Worm (Caenorhabditis elegans): ENCODE data around the gene his-60.

his-60 gene

DNA sequence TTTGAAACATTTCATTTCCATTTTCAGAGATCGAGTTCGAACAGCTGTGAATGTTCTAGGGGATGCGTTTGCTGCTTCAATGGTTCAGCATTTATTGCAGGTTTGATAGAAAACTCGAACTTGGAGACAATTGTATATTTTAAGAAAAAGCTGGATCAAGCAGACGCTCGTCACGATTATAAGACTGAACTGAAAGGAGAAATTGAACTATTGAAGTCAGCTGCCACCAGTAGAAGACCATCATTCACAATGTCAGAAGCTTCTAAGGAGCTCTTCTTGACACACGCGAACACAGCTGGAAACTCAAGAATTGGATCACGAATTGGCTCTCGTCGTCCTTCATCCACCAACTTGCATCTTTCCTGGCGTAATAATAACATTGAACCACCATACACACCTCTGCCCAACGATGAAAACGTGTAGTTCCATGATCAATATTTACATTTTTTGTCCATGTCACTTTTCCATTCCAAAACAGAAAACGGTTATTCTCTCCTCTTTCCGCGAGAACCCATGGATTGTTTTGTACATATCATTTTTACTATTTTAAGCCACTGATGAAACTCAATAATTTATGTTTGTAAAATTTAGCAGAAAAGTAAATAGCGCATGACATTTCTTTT, 18.2 kb upstream of the his-60 start:
- TF ChIP-seq Y53F4B.3 (GFP tag; IDR thresholded peaks at IDR 0.05), result no peak
- no peak for TF ChIP-seq ets-4 (GFP tag; optimal IDR thresholded peaks at IDR 0.05)
- peak; percentile 68 for TF ChIP-seq T26A5.8 (tag; optimal IDR thresholded peaks at IDR 0.05)
- TF ChIP-seq egl-18 (GFP tag; IDR thresholded peaks at IDR 0.05), result no peak
- TF ChIP-seq aptf-3 (GFP tag; IDR thresholded peaks at IDR 0.05), result no peak
- TF ChIP-seq rcor-1 (GFP tag; IDR thresholded peaks at IDR 0.05), result peak; percentile 24
- no peak for TF ChIP-seq akir-1 (GFP tag; optimal IDR thresholded peaks at IDR 0.05)
- TF ChIP-seq F39B2.1 (GFP tag; IDR thresholded peaks at IDR 0.05), result 0 out of 2 replicates have a peak, but pooled peaks have one; percentile 40
- TF ChIP-seq nhr-90 (tag; optimal IDR thresholded peaks at IDR 0.05), result peak; percentile 38
- no peak for TF ChIP-seq ceh-91 (GFP tag; IDR thresholded peaks at IDR 0.05)
- TF ChIP-seq aptf-2 (GFP tag; conservative IDR thresholded peaks at IDR 0.05), result no peak
- no peak for TF ChIP-seq cebp-1 (GFP tag; IDR thresholded peaks at IDR 0.05)
- TF ChIP-seq cebp-1 (tag; optimal IDR thresholded peaks at IDR 0.05), result peak; percentile 65
- TF ChIP-seq pbrm-1 (GFP tag; IDR thresholded peaks at IDR 0.05), result peak; percentile 61; the same call in 1 of the 2 replicates
- TF ChIP-seq ztf-22 (GFP tag; optimal IDR thresholded peaks at IDR 0.05), result peak; percentile 70
- TF ChIP-seq dox-1 (GFP tag; IDR thresholded peaks at IDR 0.05), result no peak
- peak; percentile 50 for TF ChIP-seq attf-6 (GFP tag; IDR thresholded peaks at IDR 0.05)
- peak; percentile 1 for TF ChIP-seq attf-5 (GFP tag; optimal IDR thresholded peaks at IDR 0.05)
- TF ChIP-seq D2030.7 (GFP tag; IDR thresholded peaks at IDR 0.05), result peak; percentile 34; the same call in 1 of the 2 replicates
- no peak for TF ChIP-seq zim-3 (tag; optimal IDR thresholded peaks at IDR 0.05)
- no peak for TF ChIP-seq ccch-3 (GFP tag; optimal IDR thresholded peaks at IDR 0.05)
- no peak for TF ChIP-seq dpff-1 (tag; optimal IDR thresholded peaks at IDR 0.05)
- peak; percentile 35 for TF ChIP-seq lin-40 (tag; optimal IDR thresholded peaks at IDR 0.05)
- peak; percentile 19; the same call in 1 of the 2 replicates for TF ChIP-seq lir-1 (GFP tag; conservative IDR thresholded peaks at IDR 0.05)
- peak; percentile 67 for TF ChIP-seq hsf-1 (GFP tag; IDR thresholded peaks at IDR 0.05)
- no peak for TF ChIP-seq zfh-2 (GFP tag; conservative IDR thresholded peaks at IDR 0.05)
- no peak for TF ChIP-seq xnd-1 (tag; optimal IDR thresholded peaks at IDR 0.05)
- peak; percentile 36 for TF ChIP-seq pha-4 (tag; optimal IDR thresholded peaks at IDR 0.05)
- no peak for TF ChIP-seq B0261.1 (tag; optimal IDR thresholded peaks at IDR 0.05)
- TF ChIP-seq athp-1 (tag; optimal IDR thresholded peaks at IDR 0.05), result peak; percentile 52
- no peak for TF ChIP-seq nfya-2 (GFP tag; IDR thresholded peaks at IDR 0.05)
- no peak for TF ChIP-seq K12H6.12 (tag; optimal IDR thresholded peaks at IDR 0.05)
- no peak for TF ChIP-seq atf-7 (tag; optimal IDR thresholded peaks at IDR 0.05)
- TF ChIP-seq bed-2 (GFP tag; IDR thresholded peaks at IDR 0.05), result no peak
- TF ChIP-seq Y56A3A.18 (GFP tag; IDR thresholded peaks at IDR 0.05), result 0 out of 2 replicates have a peak, but pooled peaks have one; percentile 21
- TF ChIP-seq nhr-120 (GFP tag; IDR thresholded peaks at IDR 0.05), result no peak
- TF ChIP-seq mes-4 (tag; optimal IDR thresholded peaks at IDR 0.05), result peak; percentile 15
- 0 out of 2 replicates have a peak, but pooled peaks have one; percentile 46 for TF ChIP-seq Y79H2A.3 (GFP tag; conservative IDR thresholded peaks at IDR 0.05)
- TF ChIP-seq Y53G8AR.9 (GFP tag; conservative IDR thresholded peaks at IDR 0.05), result peak; percentile 88
- TF ChIP-seq rpc-1 (optimal IDR thresholded peaks at IDR 0.05), result no peak
- no peak for TF ChIP-seq rpc-1 (tag; optimal IDR thresholded peaks at IDR 0.05)
- peak; percentile 62 for TF ChIP-seq chd-7 (tag; optimal IDR thresholded peaks at IDR 0.05)
- TF ChIP-seq mxl-1 (tag; optimal IDR thresholded peaks at IDR 0.05), result peak; percentile 39
- peak; percentile 59 for TF ChIP-seq F49E8.2 (tag; optimal IDR thresholded peaks at IDR 0.05; ENCODE audit: insufficient read depth)
- TF ChIP-seq ztf-18 (tag; optimal IDR thresholded peaks at IDR 0.05), result no peak
- peak; percentile 73 for TF ChIP-seq Y95B8A.8 (GFP tag; IDR thresholded peaks at IDR 0.05)
- peak; percentile 50 for TF ChIP-seq hmg-1.2 (GFP tag; IDR thresholded peaks at IDR 0.05)
- TF ChIP-seq F57C9.4 (tag; optimal IDR thresholded peaks at IDR 0.05), result peak; percentile 43
- no peak for TF ChIP-seq sptf-2 (GFP tag; optimal IDR thresholded peaks at IDR 0.05)
